Worm (Caenorhabditis elegans): ENCODE measurements around the gene srm-6.

DNA sequence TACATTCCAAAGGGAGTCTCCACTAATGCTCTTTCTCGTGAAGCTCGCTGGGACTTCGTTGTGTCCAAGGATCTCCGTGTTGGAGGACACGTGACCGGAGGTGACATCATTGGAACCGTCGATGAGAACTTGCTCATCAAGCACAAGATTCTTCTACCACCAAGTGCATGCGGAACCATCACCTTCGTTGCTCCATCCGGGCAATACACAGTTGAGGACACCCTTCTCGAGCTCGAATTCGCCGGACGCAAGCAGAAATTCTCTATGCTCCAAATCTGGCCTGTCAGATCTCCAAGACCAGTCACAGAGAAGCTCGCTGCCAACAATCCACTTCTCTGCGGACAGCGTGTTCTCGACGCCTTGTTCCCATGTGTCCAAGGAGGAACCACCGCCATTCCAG lies 15.3 kb downstream of the srm-6 start:
- TF ChIP-seq sdc-2 (tag; optimal IDR thresholded peaks at IDR 0.05) (no peak), ets-4 (tag; optimal IDR thresholded peaks at IDR 0.05) (no peak), unc-55 (GFP tag; optimal IDR thresholded peaks at IDR 0.05) (no peak), unc-86 (tag; optimal IDR thresholded peaks at IDR 0.05) (no peak), nfya-1 (tag; optimal IDR thresholded peaks at IDR 0.05) (no peak), tbx-2 (tag; optimal IDR thresholded peaks at IDR 0.05) (no peak), syd-9 (tag; optimal IDR thresholded peaks at IDR 0.05) (no peak), fkh-10 (GFP tag; optimal IDR thresholded peaks at IDR 0.05) (no peak), mec-3 (tag; optimal IDR thresholded peaks at IDR 0.05; ENCODE audit: borderline replicate concordance) (no peak), sox-4 (tag; optimal IDR thresholded peaks at IDR 0.05) (no peak), dmd-4 (tag; optimal IDR thresholded peaks at IDR 0.05; ENCODE audit: borderline replicate concordance) (no peak), hlh-6 (tag; optimal IDR thresholded peaks at IDR 0.05) (no peak), unc-42 (tag; optimal IDR thresholded peaks at IDR 0.05) (no peak)
